Worm (Caenorhabditis elegans) whole organism, midembryonic: ENCODE results near the gene gnrr-5.

Experiments used
- T22C8.4 ChIP-seq: fragments of 200-800 bp; sonication (Bioruptor generic); IDR thresholded peaks from 2 replicates; pipeline ENCODE4 v1.3.6; 2022; ENCODE audit warnings: missing genetic modification characterization, missing compliant biosample characterization
- cog-1 ChIP-seq: sonication (generic microtip); optimal IDR thresholded peaks from 2 replicates; lab custom pipeline; 2016; ENCODE audit warnings: missing genetic modification characterization, missing compliant biosample characterization
- flt-1 ChIP-seq: fragments of 200-800 bp; sonication (Bioruptor generic); IDR thresholded peaks from 2 replicates; pipeline ENCODE4 v1.3.6; 2022; ENCODE audit warnings: missing genetic modification characterization, missing compliant biosample characterization
- klf-2 ChIP-seq: fragments of 200-800 bp; sonication (Bioruptor generic); conservative IDR thresholded peaks from 2 replicates; pipeline ENCODE4 v1.3.6; 2022; ENCODE audit warnings: missing genetic modification reagents, missing genetic modification characterization, missing compliant biosample characterization
- med-1 ChIP-seq: sonication (generic microtip); optimal IDR thresholded peaks from 2 replicates; lab custom pipeline; 2017; ENCODE audit warnings: missing genetic modification characterization, mild to moderate bottlenecking, missing compliant biosample characterization, antibody characterized with exemption, missing genetic modification reagents; ENCODE audit not compliant: insufficient read depth
- ref-1 ChIP-seq: fragments of 200-800 bp; sonication (Bioruptor generic); conservative IDR thresholded peaks from 2 replicates; pipeline ENCODE4 v1.3.6; 2022; ENCODE audit warnings: missing genetic modification reagents, missing genetic modification characterization, missing compliant biosample characterization
- tab-1 ChIP-seq: fragments of 200-800 bp; sonication (Bioruptor generic); IDR thresholded peaks from 2 replicates; pipeline ENCODE4 v1.3.6; 2022; ENCODE audit warnings: missing genetic modification characterization, missing compliant biosample characterization
- ztf-23 ChIP-seq: fragments of 200-800 bp; sonication (Bioruptor generic); IDR thresholded peaks from 2 replicates; pipeline ENCODE4 v1.3.6; 2022; ENCODE audit warnings: missing genetic modification reagents, missing genetic modification characterization, missing compliant biosample characterization
- ztf-29 ChIP-seq: fragments of 200-800 bp; sonication (Bioruptor generic); IDR thresholded peaks from 2 replicates; pipeline ENCODE4 v1.3.6; 2022; ENCODE audit warnings: missing genetic modification reagents, missing genetic modification characterization, missing compliant biosample characterization

- TF ChIP-seq T22C8.4 (GFP tag; lab: Robert Waterston, UW), result no peak
- TF ChIP-seq cog-1 (tag; lab: Kevin White, UChicago), result no peak
- no peak for TF ChIP-seq ref-1 (GFP tag; lab: Robert Waterston, UW)
- TF ChIP-seq klf-2 (GFP tag; lab: Robert Waterston, UW), result no peak
- no peak for TF ChIP-seq med-1 (GFP tag; lab: Kevin White, UChicago)
- no peak for TF ChIP-seq tab-1 (GFP tag; lab: Robert Waterston, UW)
- no peak for TF ChIP-seq flt-1 (GFP tag; lab: Robert Waterston, UW)
- TF ChIP-seq ztf-23 (GFP tag; lab: Robert Waterston, UW), result no peak
- no peak for TF ChIP-seq ztf-29 (GFP tag; lab: Robert Waterston, UW)
Measured at ce11 chrV:4419767-4420322, 34.7 kb downstream of the gnrr-5 start, which contains the start of the genes Y47D7A.7 and Y47D7A.2.
